Fruit fly (Drosophila melanogaster) whole organism, wandering third instar larva: ENCODE measurements around the gene CG14313.
A peak's percentile ranks its signal among the peaks of the same experiment; 100 is the strongest.

Experiments
- Abd-B ChIP-seq: fragments of >200 bp; optimal IDR thresholded peaks from 2 replicates; lab custom pipeline; 2017; ENCODE audit warnings: missing biosample characterization, missing genetic modification characterization
- CG32264 ChIP-seq: fragments of 200-800 bp; sonication (Bioruptor generic); optimal IDR thresholded peaks from 2 replicates; lab custom pipeline; 2016; ENCODE audit warnings: missing biosample characterization, missing genetic modification characterization
- CG9705 ChIP-seq: fragments of 200-800 bp; sonication (Bioruptor generic); optimal IDR thresholded peaks from 2 replicates; lab custom pipeline; 2018; ENCODE audit warnings: missing biosample characterization, mild to moderate bottlenecking, missing genetic modification characterization
- CrebA ChIP-seq: fragments of 200-800 bp; sonication (Bioruptor generic); optimal IDR thresholded peaks from 2 replicates; lab custom pipeline; 2016; ENCODE audit warnings: missing biosample characterization, mild to moderate bottlenecking, missing genetic modification characterization, borderline replicate concordance
- Dfd ChIP-seq: fragments of >200 bp; optimal IDR thresholded peaks from 2 replicates; lab custom pipeline; 2017; ENCODE audit warnings: missing biosample characterization, missing genetic modification characterization
- Dif ChIP-seq: fragments of 200-275, 200-300 bp; sonication (Bioruptor generic); optimal IDR thresholded peaks from 2 replicates; lab custom pipeline; 2018; ENCODE audit warnings: missing biosample characterization, missing genetic modification characterization; ENCODE audit not compliant: partially characterized antibody
- GATAd ChIP-seq: sonication (Bioruptor generic); optimal IDR thresholded peaks from 2 replicates; lab custom pipeline; 2016; ENCODE audit warnings: missing biosample characterization, missing genetic modification characterization
- HLH106 ChIP-seq: fragments of 200-800 bp; optimal IDR thresholded peaks from 3 replicates; lab custom pipeline; 2019; ENCODE audit warnings: missing biosample characterization, mild to moderate bottlenecking, missing genetic modification characterization, moderate library complexity
- Hnf4 ChIP-seq: fragments of 200-800 bp; sonication (Bioruptor generic); optimal IDR thresholded peaks from 2 replicates; lab custom pipeline; 2016; ENCODE audit warnings: missing biosample characterization, mild to moderate bottlenecking, missing genetic modification characterization
- Hr78 ChIP-seq: fragments of >200 bp; optimal IDR thresholded peaks from 2 replicates; lab custom pipeline; 2017; ENCODE audit warnings: missing biosample characterization, missing genetic modification characterization
- Hr83 ChIP-seq: fragments of 200-300 bp; sonication (Bioruptor generic); optimal IDR thresholded peaks from 2 replicates; lab custom pipeline; 2016; ENCODE audit warnings: missing biosample characterization, mild to moderate bottlenecking, missing genetic modification characterization, moderate library complexity; ENCODE audit not compliant: poor library complexity, severe bottlenecking
- Jra ChIP-seq: sonication (Bioruptor generic); optimal IDR thresholded peaks from 2 replicates; lab custom pipeline; 2016; ENCODE audit warnings: missing biosample characterization, missing genetic modification characterization
- Mio ChIP-seq: sonication (Bioruptor generic); optimal IDR thresholded peaks from 2 replicates; lab custom pipeline; 2016; ENCODE audit warnings: missing biosample characterization, missing genetic modification characterization
- Myc ChIP-seq: fragments of >200 bp; optimal IDR thresholded peaks from 2 replicates; lab custom pipeline; 2017
- N ChIP-seq: fragments of >200 bp; optimal IDR thresholded peaks from 2 replicates; lab custom pipeline; 2018; ENCODE audit warnings: missing biosample characterization, missing external identifiers, missing genetic modification characterization
- OdsH ChIP-seq: fragments of 200-800 bp; sonication (Bioruptor generic); optimal IDR thresholded peaks from 2 replicates; lab custom pipeline; 2016; ENCODE audit warnings: missing biosample characterization, mild to moderate bottlenecking, missing genetic modification characterization
- Rel ChIP-seq, 2 experiments: fragments of 200-800 bp; sonication (Bioruptor generic) in 1 of 2; optimal IDR thresholded peaks; 2 replicates in 1 of 2; 3 replicates in 1 of 2; lab custom pipeline; 2016 to 2019; ENCODE audit warnings: mild to moderate bottlenecking in 2 of 2, missing biosample characterization in 2 of 2, missing genetic modification characterization in 2 of 2, moderate library complexity in 1 of 2
- br ChIP-seq: fragments of 200-800 bp; sonication (Bioruptor generic); optimal IDR thresholded peaks from 2 replicates; lab custom pipeline; 2016; ENCODE audit warnings: missing biosample characterization, missing genetic modification characterization
- brk ChIP-seq: fragments of 200-800 bp; sonication (Bioruptor generic); optimal IDR thresholded peaks from 2 replicates; lab custom pipeline; 2016; ENCODE audit warnings: missing biosample characterization, mild to moderate bottlenecking, missing genetic modification characterization
- dl ChIP-seq, 2 experiments: fragments of 175-275, 200-275 bp in 1 of 2; fragments of 200-275 bp in 1 of 2; sonication (Bioruptor generic); optimal IDR thresholded peaks; lab custom pipeline; 2018; ENCODE audit warnings: mild to moderate bottlenecking in 2 of 2, missing biosample characterization in 2 of 2, missing genetic modification characterization in 2 of 2, moderate library complexity in 2 of 2; ENCODE audit not compliant: partially characterized antibody in 2 of 2, insufficient read depth in 1 of 2
- dmrt93B ChIP-seq: fragments of 200-800 bp; sonication (Bioruptor generic); optimal IDR thresholded peaks from 2 replicates; lab custom pipeline; 2018; ENCODE audit warnings: missing biosample characterization, mild to moderate bottlenecking, missing genetic modification characterization
- ey ChIP-seq: fragments of 200-800 bp; sonication (Bioruptor generic); optimal IDR thresholded peaks from 2 replicates; lab custom pipeline; 2016; ENCODE audit warnings: missing biosample characterization, missing genetic modification characterization
- foxo ChIP-seq, 2 experiments: fragments of 200-800 bp; sonication (Bioruptor generic); optimal IDR thresholded peaks; 2 replicates in 1 of 2; 3 replicates in 1 of 2; lab custom pipeline; 2016 to 2017; ENCODE audit warnings: missing biosample characterization in 2 of 2, missing genetic modification characterization in 2 of 2
- fru ChIP-seq: fragments of 200-800 bp; sonication (Bioruptor generic); optimal IDR thresholded peaks from 3 replicates; lab custom pipeline; 2016; ENCODE audit warnings: missing biosample characterization, mild to moderate bottlenecking, missing genetic modification characterization
- h ChIP-seq: fragments of 200-800 bp; sonication (Bioruptor generic); optimal IDR thresholded peaks from 3 replicates; lab custom pipeline; 2016; ENCODE audit warnings: missing biosample characterization, mild to moderate bottlenecking, missing genetic modification characterization
- jim ChIP-seq: fragments of 175-275, 200-325 bp; sonication (Bioruptor generic); optimal IDR thresholded peaks from 2 replicates; lab custom pipeline; 2016; ENCODE audit warnings: missing biosample characterization, mild to moderate bottlenecking, missing genetic modification characterization
- lola ChIP-seq: fragments of >200 bp; optimal IDR thresholded peaks from 2 replicates; lab custom pipeline; 2017; ENCODE audit warnings: missing biosample characterization, missing genetic modification characterization
- pan ChIP-seq: fragments of >200 bp; optimal IDR thresholded peaks from 2 replicates; lab custom pipeline; 2017
- psq ChIP-seq: fragments of 200-800 bp; sonication (Bioruptor generic); optimal IDR thresholded peaks from 3 replicates; lab custom pipeline; 2017; ENCODE audit warnings: missing biosample characterization, mild to moderate bottlenecking, missing genetic modification characterization, moderate library complexity
- rgr ChIP-seq: fragments of 200-800 bp; sonication (Bioruptor generic); optimal IDR thresholded peaks from 3 replicates; lab custom pipeline; 2016; ENCODE audit warnings: missing biosample characterization, mild to moderate bottlenecking, missing genetic modification characterization
- sage ChIP-seq: fragments of 200-800 bp; sonication (Bioruptor generic); optimal IDR thresholded peaks from 2 replicates; lab custom pipeline; 2016; ENCODE audit warnings: missing biosample characterization, mild to moderate bottlenecking, missing genetic modification characterization
- sv ChIP-seq: fragments of 200-800 bp; sonication (Bioruptor generic); optimal IDR thresholded peaks from 3 replicates; lab custom pipeline; 2016; ENCODE audit warnings: missing biosample characterization, missing genetic modification characterization
- tai ChIP-seq: sonication (Bioruptor generic); optimal IDR thresholded peaks from 2 replicates; lab custom pipeline; 2016; ENCODE audit warnings: missing biosample characterization, missing genetic modification characterization
- woc ChIP-seq: sonication (Bioruptor generic); optimal IDR thresholded peaks from 2 replicates; lab custom pipeline; 2016; ENCODE audit warnings: missing biosample characterization, mild to moderate bottlenecking, missing genetic modification characterization

Gene CG14313

DNA sequence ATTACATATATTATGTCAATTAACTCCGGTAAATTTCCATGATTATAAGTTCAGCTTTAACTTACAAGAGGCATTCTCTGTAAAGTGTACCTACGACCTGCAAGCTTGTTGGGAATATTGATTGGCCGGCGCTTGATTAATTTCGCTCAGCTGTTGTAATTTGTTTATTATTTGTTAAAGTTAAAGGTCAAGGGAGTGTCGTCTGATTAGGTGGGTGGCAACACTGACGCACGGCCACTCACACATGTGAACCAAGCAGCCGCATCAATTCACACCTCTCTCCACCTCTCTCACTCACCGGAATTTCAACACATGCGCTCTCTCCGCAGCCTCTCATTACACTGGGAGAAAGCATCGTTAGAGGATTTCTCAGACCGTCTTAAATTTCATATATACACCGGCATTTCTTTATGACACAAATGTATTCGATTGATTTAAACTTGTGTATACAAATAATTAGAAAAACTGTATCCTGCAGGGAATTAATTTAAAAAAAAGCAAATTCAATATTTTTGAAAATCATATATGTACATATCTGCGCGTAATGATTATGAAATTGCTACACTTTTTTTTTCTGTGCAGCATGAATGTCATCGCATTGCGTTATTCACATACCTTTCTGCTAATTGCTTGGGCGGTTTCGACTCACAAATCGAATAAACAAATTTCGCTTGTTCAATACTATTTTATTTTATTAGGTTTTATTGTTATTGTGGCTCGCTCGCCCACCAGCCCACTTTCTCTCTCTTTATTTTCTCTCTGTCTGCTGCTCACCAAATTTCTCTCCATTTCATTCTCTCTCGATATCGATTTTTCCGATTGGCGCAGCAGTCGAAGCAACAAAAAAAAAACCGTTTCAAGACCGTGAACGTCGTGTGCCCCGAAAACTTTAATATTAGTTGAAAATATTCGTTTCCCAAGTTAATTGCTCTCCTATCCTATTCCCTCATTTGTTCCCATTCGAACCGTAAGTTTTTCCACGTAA, 19.5 kb downstream of the CG14313 start:
- TF ChIP-seq woc (GFP tag; lab: Kevin White, UChicago) (peak; percentile 50), CG32264 (peak; percentile 7), h (GFP tag; lab: Kevin White, UChicago) (peak; percentile 78), Hr78 (no peak), CG9705 (GFP tag; lab: Kevin White, UChicago) (peak; percentile 65), jim (GFP tag; lab: Kevin White, UChicago) (no peak), Hnf4 (GFP tag; lab: Kevin White, UChicago) (no peak), Dfd (GFP tag; lab: Kevin White, UChicago) (no peak), foxo (GFP tag; optimal IDR thresholded peaks at IDR 0.05; lab: Kevin White, UChicago) (peak in 1 of 2 experiments; percentile 77), Rel (GFP tag; optimal IDR thresholded peaks at IDR 0.05; lab: Kevin White, UChicago) (no peak), Rel (tag; optimal IDR thresholded peaks at IDR 0.05; lab: Kevin White, UChicago) (no peak), OdsH (GFP tag; lab: Kevin White, UChicago) (peak; percentile 78), br (peak; percentile 68), dmrt93B (GFP tag; lab: Kevin White, UChicago) (peak; percentile 51), ey (GFP tag; lab: Kevin White, UChicago) (peak; percentile 78), HLH106 (tag; lab: Kevin White, UChicago) (peak; percentile 73), Hr83 (GFP tag; lab: Kevin White, UChicago) (no peak), sv (GFP tag; lab: Kevin White, UChicago) (peak; percentile 93), Mio (GFP tag; lab: Kevin White, UChicago) (no peak), pan (lab: Kevin White, UChicago) (no peak), Myc (lab: Kevin White, UChicago) (no peak), fru (GFP tag; lab: Kevin White, UChicago) (peak; percentile 82)
- TF ChIP-seq, all 38 proteins: peak for 12

- TF ChIP-seq dl (GFP tag; optimal IDR thresholded peaks at IDR 0.05; lab: Kevin White, UChicago; ENCODE audit: insufficient read depth in 1 of 2, partially characterized antibody in 2 of 2) (peak in 1 of 2 experiments; percentile 35), fru (GFP tag; lab: Kevin White, UChicago) (no peak), brk (no peak), Dif (GFP tag; lab: Kevin White, UChicago) (peak; percentile 63), jim (GFP tag; lab: Kevin White, UChicago) (no peak), Myc (lab: Kevin White, UChicago) (no peak), Dfd (GFP tag; lab: Kevin White, UChicago) (no peak)
These were observed 21.7 kb downstream of the CG14313 start for dm6 chr3R:18169982-18170531.

- peak; percentile 25 for TF ChIP-seq fru (GFP tag; lab: Kevin White, UChicago)
- peak in 1 of 2 experiments; percentile 50 for TF ChIP-seq foxo (GFP tag; optimal IDR thresholded peaks at IDR 0.05; lab: Kevin White, UChicago)
- peak; percentile 19 for TF ChIP-seq h (GFP tag; lab: Kevin White, UChicago)
- no peak for TF ChIP-seq woc (GFP tag; lab: Kevin White, UChicago)
- peak; percentile 25 for TF ChIP-seq HLH106 (tag; lab: Kevin White, UChicago)
- peak; percentile 29 for TF ChIP-seq rgr (GFP tag; lab: Kevin White, UChicago)
- no peak for TF ChIP-seq dl (GFP tag; optimal IDR thresholded peaks at IDR 0.05; lab: Kevin White, UChicago; ENCODE audit: insufficient read depth in 1 of 2, partially characterized antibody in 2 of 2)
- TF ChIP-seq sage = no peak
- TF ChIP-seq ey (GFP tag; lab: Kevin White, UChicago) = peak; percentile 33
- TF ChIP-seq Hnf4 (GFP tag; lab: Kevin White, UChicago) = peak; percentile 44
- TF ChIP-seq psq (GFP tag; lab: Kevin White, UChicago) = no peak
- no peak for TF ChIP-seq Abd-B (GFP tag; lab: Kevin White, UChicago)
- no peak for TF ChIP-seq Myc (lab: Kevin White, UChicago)
- TF ChIP-seq, all 38 proteins: peak for 7
These were observed 22.8 kb downstream of the CG14313 start for dm6 chr3R:18168929-18169350.

DNA sequence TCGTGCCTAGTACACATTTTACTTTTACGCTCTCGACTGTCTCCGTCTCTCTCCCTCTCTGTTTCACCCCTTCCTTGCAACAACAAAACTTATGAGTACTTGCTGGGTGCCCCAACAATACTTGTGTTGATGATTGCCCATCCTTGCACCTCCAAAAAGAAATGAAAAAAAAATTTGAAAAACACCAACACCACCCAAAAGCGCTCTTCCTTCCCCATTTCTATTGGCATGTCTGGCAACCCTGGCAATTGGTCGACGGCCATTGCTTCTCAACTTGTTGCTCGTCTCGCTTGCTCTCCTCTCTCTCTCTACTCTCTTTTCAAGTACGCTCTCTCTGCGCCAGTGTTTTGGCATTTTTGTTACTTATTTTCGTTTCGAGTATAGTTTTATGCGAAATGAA, 23.4 kb downstream of the CG14313 start:
- TF ChIP-seq Jra (GFP tag; lab: Kevin White, UChicago) (peak; percentile 10), brk (no peak), CG9705 (GFP tag; lab: Kevin White, UChicago) (no peak), CrebA (no peak), HLH106 (tag; lab: Kevin White, UChicago) (peak; percentile 34), Hnf4 (GFP tag; lab: Kevin White, UChicago) (peak; percentile 6), Rel (GFP tag; optimal IDR thresholded peaks at IDR 0.05; lab: Kevin White, UChicago) (no peak), Rel (tag; optimal IDR thresholded peaks at IDR 0.05; lab: Kevin White, UChicago) (peak; percentile 8), Myc (lab: Kevin White, UChicago) (no peak), sv (GFP tag; lab: Kevin White, UChicago) (no peak), CG32264 (no peak), N (no peak), GATAd (no peak), rgr (GFP tag; lab: Kevin White, UChicago) (peak; percentile 58), ey (GFP tag; lab: Kevin White, UChicago) (no peak), Dif (GFP tag; lab: Kevin White, UChicago) (peak; percentile 98), OdsH (GFP tag; lab: Kevin White, UChicago) (peak; percentile 36), lola (GFP tag; lab: Kevin White, UChicago) (no peak), pan (lab: Kevin White, UChicago) (no peak), tai (GFP tag; lab: Kevin White, UChicago) (no peak), dl (GFP tag; optimal IDR thresholded peaks at IDR 0.05; lab: Kevin White, UChicago; ENCODE audit: insufficient read depth in 1 of 2, partially characterized antibody in 2 of 2) (peak; percentile 97), Dfd (GFP tag; lab: Kevin White, UChicago) (no peak), foxo (GFP tag; optimal IDR thresholded peaks at IDR 0.05; lab: Kevin White, UChicago) (peak in 1 of 2 experiments; percentile 17), jim (GFP tag; lab: Kevin White, UChicago) (peak; percentile 1), fru (GFP tag; lab: Kevin White, UChicago) (peak; percentile 31), h (GFP tag; lab: Kevin White, UChicago) (peak; percentile 29)
